Worm (Caenorhabditis elegans) whole organism, L1 larva: ENCODE data around the gene acl-2.

Experiments used
- C16A3.4 ChIP-seq: fragments of 150-350 bp; optimal IDR thresholded peaks from 2 replicates; lab custom pipeline; 2014; ENCODE audit warnings: missing biosample characterization, missing genetic modification characterization
- F16B12.6 ChIP-seq: fragments of 150-350 bp; optimal IDR thresholded peaks from 2 replicates; lab custom pipeline; 2014; ENCODE audit warnings: missing biosample characterization, missing genetic modification characterization
- aha-1 ChIP-seq: fragments of 150-350 bp; optimal IDR thresholded peaks from 2 replicates; lab custom pipeline; 2014; ENCODE audit warnings: missing biosample characterization, missing genetic modification characterization
- alr-1 ChIP-seq: fragments of 200-800 bp; sonication (Bioruptor generic); optimal IDR thresholded peaks from 2 replicates; lab custom pipeline; 2018; ENCODE audit warnings: borderline replicate concordance, mild to moderate bottlenecking, missing genetic modification characterization, missing compliant biosample characterization
- blmp-1 ChIP-seq: fragments of 150-350 bp; optimal IDR thresholded peaks from 2 replicates; lab custom pipeline; 2014; ENCODE audit warnings: missing biosample characterization, missing genetic modification characterization
- ceh-8 ChIP-seq: fragments of 200-800 bp; sonication (Bioruptor generic); optimal IDR thresholded peaks from 2 replicates; lab custom pipeline; 2018; ENCODE audit warnings: mild to moderate bottlenecking, missing genetic modification characterization, moderate library complexity, missing compliant biosample characterization
- ceh-82 ChIP-seq, 3 experiments: fragments of 150-350 bp in 1 of 3; sonication (generic microtip) in 2 of 3; optimal IDR thresholded peaks; 2 replicates each; lab custom pipeline; 2014 to 2017; ENCODE audit warnings: missing biosample characterization in 3 of 3, missing genetic modification characterization in 3 of 3
- ceh-90 ChIP-seq: sonication (generic microtip); optimal IDR thresholded peaks from 2 replicates; lab custom pipeline; 2016; ENCODE audit warnings: missing genetic modification characterization, missing compliant biosample characterization
- dpl-1 ChIP-seq, 3 experiments: fragments of 150-350 bp in 2 of 3; sonication (generic microtip) in 1 of 3; optimal IDR thresholded peaks; 2 replicates each; lab custom pipeline; 2014 to 2017; ENCODE audit warnings: missing biosample characterization in 3 of 3, missing genetic modification characterization in 3 of 3, missing genetic modification reagents in 3 of 3
- efl-1 ChIP-seq, 4 experiments: fragments of 150-350 bp; optimal IDR thresholded peaks in 3 of 4; peaks in 1 of 4; 1 replicate in 1 of 4; 2 replicates in 3 of 4; lab custom pipeline; 2014; ENCODE audit warnings: missing biosample characterization in 2 of 4, missing genetic modification characterization in 2 of 4, missing genetic modification reagents in 2 of 4
- efl-3 ChIP-seq: fragments of 200-800 bp; sonication (Bioruptor generic); optimal IDR thresholded peaks from 2 replicates; lab custom pipeline; 2018; ENCODE audit warnings: mild to moderate bottlenecking, missing genetic modification characterization, missing compliant biosample characterization
- egl-13 ChIP-seq: sonication (generic microtip); optimal IDR thresholded peaks from 2 replicates; lab custom pipeline; 2016; ENCODE audit warnings: missing genotype, missing genetic modification reagents, missing genetic modification characterization, missing compliant biosample characterization
- egl-27 ChIP-seq, 2 experiments: fragments of 150-350 bp in 1 of 2; sonication (generic microtip); optimal IDR thresholded peaks; 3 replicates each; lab custom pipeline; 2017 to 2018; ENCODE audit warnings: missing biosample characterization in 2 of 2, missing genetic modification characterization in 2 of 2, missing genetic modification reagents in 2 of 2
- elt-3 ChIP-seq, 6 experiments: fragments of 150-350 bp in 1 of 6; sonication (generic microtip); optimal IDR thresholded peaks; 2 replicates each; lab custom pipeline; 2017 to 2018; ENCODE audit warnings: missing biosample characterization in 6 of 6, missing genetic modification characterization in 6 of 6, inconsistent platforms in 1 of 6
- ets-5 ChIP-seq: fragments of 200-800 bp; sonication (Bioruptor generic); IDR thresholded peaks from 2 replicates; pipeline ENCODE4 v1.3.6; 2022; ENCODE audit warnings: missing genetic modification characterization, missing compliant biosample characterization
- fkh-10 ChIP-seq: sonication (generic microtip); optimal IDR thresholded peaks from 2 replicates; lab custom pipeline; 2017; ENCODE audit warnings: missing biosample characterization, missing genetic modification reagents, missing genetic modification characterization
- fkh-4 ChIP-seq: sonication (generic microtip); optimal IDR thresholded peaks from 2 replicates; lab custom pipeline; 2016; ENCODE audit warnings: missing compliant biosample characterization, missing genetic modification characterization, borderline replicate concordance
- fkh-8 ChIP-seq: sonication (generic microtip); optimal IDR thresholded peaks from 2 replicates; lab custom pipeline; 2016; ENCODE audit warnings: mild to moderate bottlenecking, missing genetic modification characterization, missing compliant biosample characterization
- fos-1 ChIP-seq: fragments of 150-350 bp; optimal IDR thresholded peaks from 2 replicates; lab custom pipeline; 2014; ENCODE audit warnings: missing biosample characterization, missing genetic modification characterization
- irx-1 ChIP-seq: sonication (generic microtip); optimal IDR thresholded peaks from 2 replicates; lab custom pipeline; 2016; ENCODE audit warnings: missing genetic modification characterization, missing compliant biosample characterization
- jun-1 ChIP-seq: fragments of 150-350 bp; optimal IDR thresholded peaks from 2 replicates; lab custom pipeline; 2014; ENCODE audit warnings: missing biosample characterization, missing genetic modification reagents, missing genetic modification characterization
- lin-13 ChIP-seq: fragments of 150-350 bp; optimal IDR thresholded peaks from 2 replicates; lab custom pipeline; 2014; ENCODE audit warnings: missing biosample characterization, missing genetic modification reagents, missing genetic modification characterization
- lin-14 ChIP-seq: fragments of 200-800 bp; sonication (Bioruptor generic); optimal IDR thresholded peaks from 2 replicates; lab custom pipeline; 2018; ENCODE audit warnings: mild to moderate bottlenecking, missing genetic modification characterization, moderate library complexity, missing compliant biosample characterization
- lin-35 ChIP-seq, 2 experiments: fragments of 150-350 bp; optimal IDR thresholded peaks; 2 replicates each; lab custom pipeline; 2014; ENCODE audit warnings: missing biosample characterization in 2 of 2, missing genetic modification characterization in 2 of 2, missing genetic modification reagents in 2 of 2
- lir-3 ChIP-seq: sonication (generic microtip); optimal IDR thresholded peaks from 2 replicates; lab custom pipeline; 2016; ENCODE audit warnings: mild to moderate bottlenecking, missing genetic modification characterization, moderate library complexity, missing compliant biosample characterization; ENCODE audit not compliant: poor library complexity
- lsy-2 ChIP-seq, 2 experiments: fragments of 150-350 bp; optimal IDR thresholded peaks; 2 replicates each; lab custom pipeline; 2014; ENCODE audit warnings: missing biosample characterization in 2 of 2, missing genetic modification characterization in 2 of 2
- mef-2 ChIP-seq: fragments of 150-350 bp; optimal IDR thresholded peaks from 2 replicates; lab custom pipeline; 2014; ENCODE audit warnings: missing biosample characterization, missing genetic modification characterization
- mep-1 ChIP-seq: fragments of 150-350 bp; optimal IDR thresholded peaks from 2 replicates; lab custom pipeline; 2014; ENCODE audit warnings: missing biosample characterization, missing genetic modification characterization
- nhr-11 ChIP-seq: fragments of 150-350 bp; optimal IDR thresholded peaks from 2 replicates; lab custom pipeline; 2014; ENCODE audit warnings: missing biosample characterization, missing genetic modification characterization
- nhr-19 ChIP-seq: fragments of 200-800 bp; sonication (Bioruptor generic); conservative IDR thresholded peaks from 2 replicates; pipeline ENCODE4 v1.3.6; 2022; ENCODE audit warnings: missing genetic modification characterization, missing compliant biosample characterization
- nhr-20 ChIP-seq: sonication (generic microtip); optimal IDR thresholded peaks from 2 replicates; lab custom pipeline; 2016; ENCODE audit warnings: mild to moderate bottlenecking, missing genetic modification characterization, missing compliant biosample characterization
- nhr-71 ChIP-seq: sonication (generic microtip); optimal IDR thresholded peaks from 2 replicates; lab custom pipeline; 2016; ENCODE audit warnings: mild to moderate bottlenecking, missing genetic modification characterization, moderate library complexity, missing compliant biosample characterization
- nhr-84 ChIP-seq: sonication (generic microtip); optimal IDR thresholded peaks from 2 replicates; lab custom pipeline; 2017; ENCODE audit warnings: missing biosample characterization, missing genetic modification characterization
- nhr-85 ChIP-seq: sonication (generic microtip); peaks from one replicate; lab custom pipeline; 2016; ENCODE audit warnings: missing genetic modification characterization, inconsistent platforms, missing compliant biosample characterization
- nhr-90 ChIP-seq: sonication (generic microtip); optimal IDR thresholded peaks from 2 replicates; lab custom pipeline; 2016; ENCODE audit warnings: mild to moderate bottlenecking, missing genetic modification characterization, missing compliant biosample characterization; ENCODE audit not compliant: poor library complexity
- pax-3 ChIP-seq: fragments of 200-800 bp; sonication (Bioruptor generic); optimal IDR thresholded peaks from 2 replicates; lab custom pipeline; 2018; ENCODE audit warnings: mild to moderate bottlenecking, missing genetic modification characterization, moderate library complexity, missing compliant biosample characterization
- pqm-1 ChIP-seq: sonication (generic microtip); optimal IDR thresholded peaks from 3 replicates; lab custom pipeline; 2017; ENCODE audit warnings: missing biosample characterization, missing genetic modification characterization
- rnt-1 ChIP-seq: sonication (generic microtip); optimal IDR thresholded peaks from 2 replicates; lab custom pipeline; 2016; ENCODE audit warnings: mild to moderate bottlenecking, missing genetic modification characterization, moderate library complexity, missing compliant biosample characterization
- snu-23 ChIP-seq: sonication (generic microtip); optimal IDR thresholded peaks from 2 replicates; lab custom pipeline; 2016; ENCODE audit warnings: missing genetic modification characterization, missing compliant biosample characterization
- swsn-7 ChIP-seq: sonication (generic microtip); optimal IDR thresholded peaks from 2 replicates; lab custom pipeline; 2016; ENCODE audit warnings: missing genetic modification characterization, missing compliant biosample characterization
- tbx-2 ChIP-seq: sonication (generic microtip); optimal IDR thresholded peaks from 2 replicates; lab custom pipeline; 2016; ENCODE audit warnings: missing genetic modification characterization, missing compliant biosample characterization
- tlp-1 ChIP-seq: fragments of 150-350 bp; optimal IDR thresholded peaks from 2 replicates; lab custom pipeline; 2014; ENCODE audit warnings: missing biosample characterization, missing genetic modification characterization
- unc-130 ChIP-seq: fragments of 150-350 bp; optimal IDR thresholded peaks from 2 replicates; lab custom pipeline; 2017; ENCODE audit warnings: missing biosample characterization, missing genetic modification characterization, inconsistent platforms
- unc-62 ChIP-seq: fragments of 150-350 bp; optimal IDR thresholded peaks from 2 replicates; lab custom pipeline; 2014; ENCODE audit warnings: missing biosample characterization, missing genetic modification reagents, missing genetic modification characterization
- unc-86 ChIP-seq: sonication (generic microtip); optimal IDR thresholded peaks from 2 replicates; lab custom pipeline; 2016; ENCODE audit warnings: missing genetic modification characterization, missing compliant biosample characterization
- xbp-1 ChIP-seq: sonication (generic microtip); optimal IDR thresholded peaks from 2 replicates; lab custom pipeline; 2016; ENCODE audit warnings: missing genetic modification characterization, missing compliant biosample characterization
- zag-1 ChIP-seq: fragments of 150-350 bp; optimal IDR thresholded peaks from 2 replicates; lab custom pipeline; 2014; ENCODE audit warnings: missing biosample characterization, missing genetic modification characterization
- zip-4 ChIP-seq: fragments of 200-800 bp; sonication (Bioruptor generic); optimal IDR thresholded peaks from 2 replicates; lab custom pipeline; 2018; ENCODE audit warnings: mild to moderate bottlenecking, missing genetic modification characterization, moderate library complexity, missing compliant biosample characterization
- ztf-4 ChIP-seq: fragments of 150-350 bp; optimal IDR thresholded peaks from 2 replicates; lab custom pipeline; 2014; ENCODE audit warnings: missing biosample characterization, missing genetic modification characterization

The acl-2 gene

DNA sequence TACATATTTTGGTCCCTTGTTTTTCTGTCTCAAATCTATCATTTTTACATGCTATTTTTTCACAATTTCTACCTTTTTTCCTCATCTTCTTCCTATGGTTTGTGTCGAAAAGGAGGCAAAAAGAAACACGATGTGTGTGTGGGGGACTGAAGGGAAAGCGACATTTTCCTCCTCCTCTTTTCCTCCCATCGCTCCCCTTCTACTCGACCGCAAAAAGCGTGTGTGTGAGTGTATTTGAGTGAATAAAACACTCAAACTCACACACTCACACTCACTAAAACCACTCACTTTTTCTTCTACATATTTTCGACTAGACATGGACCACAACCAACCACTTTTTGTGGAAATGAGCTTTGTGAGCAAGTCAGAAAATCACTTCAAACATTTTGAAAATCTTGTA lies 10.6 kb upstream of the acl-2 start (continued):
- TF ChIP-seq mep-1 (tag; lab: Kevin White, UChicago): peak; percentile 21
- no peak for TF ChIP-seq tbx-2 (tag; lab: Kevin White, UChicago)
- no peak for TF ChIP-seq efl-3
- no peak for TF ChIP-seq fkh-10
- no peak for TF ChIP-seq fkh-4 (tag; lab: Kevin White, UChicago)
- TF ChIP-seq nhr-20: peak; percentile 3
- no peak for TF ChIP-seq egl-13 (tag; lab: Kevin White, UChicago)
- no peak for TF ChIP-seq unc-62
- no peak for TF ChIP-seq nhr-84 (tag; lab: Kevin White, UChicago)
- no peak for TF ChIP-seq nhr-90 (tag; lab: Kevin White, UChicago)
- TF ChIP-seq tlp-1 (tag; lab: Kevin White, UChicago): no peak
- no peak for TF ChIP-seq lir-3 (tag; lab: Kevin White, UChicago)
- TF ChIP-seq zip-4 (GFP tag; lab: Kevin White, UChicago): no peak
- no peak for TF ChIP-seq ets-5
- TF ChIP-seq ceh-90: no peak
- no peak for TF ChIP-seq nhr-11
- TF ChIP-seq egl-27 (tag; optimal IDR thresholded peaks at IDR 0.05; lab: Kevin White, UChicago): no peak
- TF ChIP-seq lsy-2 (tag; optimal IDR thresholded peaks at IDR 0.05; lab: Kevin White, UChicago): peak; percentile 33 to 54
- peak; percentile 31 for TF ChIP-seq snu-23 (GFP tag; lab: Kevin White, UChicago)
- peak; percentile 22 for TF ChIP-seq swsn-7
- no peak for TF ChIP-seq jun-1 (tag; lab: Kevin White, UChicago)
- TF ChIP-seq unc-86 (tag; lab: Kevin White, UChicago): no peak
- no peak for TF ChIP-seq zag-1 (tag; lab: Kevin White, UChicago)
- no peak for TF ChIP-seq alr-1 (tag; lab: Kevin White, UChicago)
- TF ChIP-seq pax-3 (tag; lab: Kevin White, UChicago): no peak
- TF ChIP-seq ztf-4 (tag; lab: Kevin White, UChicago): no peak
- TF ChIP-seq fkh-8 (tag; lab: Kevin White, UChicago): peak; percentile 47
- no peak for TF ChIP-seq F16B12.6 (tag; lab: Kevin White, UChicago)
- TF ChIP-seq blmp-1 (tag; lab: Kevin White, UChicago): peak; percentile 3
- TF ChIP-seq pqm-1 (tag; lab: Kevin White, UChicago): no peak
- TF ChIP-seq mef-2 (tag; lab: Kevin White, UChicago): no peak

ce11 chrV:10039837-10040236 lies 8.9 kb upstream of the acl-2 start:
- peak; percentile 24 for TF ChIP-seq egl-13 (tag; lab: Kevin White, UChicago)
- TF ChIP-seq lin-13 (GFP tag; lab: Kevin White, UChicago): peak; percentile 33
- peak in 1 of 2 experiments; percentile 34 for TF ChIP-seq egl-27 (tag; optimal IDR thresholded peaks at IDR 0.05; lab: Kevin White, UChicago)
- no peak for TF ChIP-seq zag-1 (tag; lab: Kevin White, UChicago)
- peak; percentile 48 for TF ChIP-seq nhr-19 (GFP tag; lab: Robert Waterston, UW)
- TF ChIP-seq nhr-71 (tag; lab: Kevin White, UChicago): peak; percentile 78
- no peak for TF ChIP-seq aha-1 (tag; lab: Kevin White, UChicago)
- peak; percentile 2 for TF ChIP-seq F16B12.6 (tag; lab: Kevin White, UChicago)
- no peak for TF ChIP-seq pax-3 (tag; lab: Kevin White, UChicago)
- peak; percentile 78 for TF ChIP-seq mep-1 (tag; lab: Kevin White, UChicago)
- peak; percentile 63 for TF ChIP-seq ztf-4 (tag; lab: Kevin White, UChicago)
- TF ChIP-seq fos-1 (tag; lab: Kevin White, UChicago): peak; percentile 51
- TF ChIP-seq swsn-7: peak; percentile 66
- peak; percentile 4 to 30 (median 7) for TF ChIP-seq dpl-1 (GFP tag; optimal IDR thresholded peaks at IDR 0.05; lab: Kevin White, UChicago)
- peak; percentile 56 to 61 (median 57) for TF ChIP-seq ceh-82 (tag; optimal IDR thresholded peaks at IDR 0.05; lab: Kevin White, UChicago)
- TF ChIP-seq xbp-1 (tag; lab: Kevin White, UChicago): peak; percentile 26
- TF ChIP-seq irx-1: peak; percentile 1
- peak; percentile 28 for TF ChIP-seq C16A3.4
- peak; percentile 25 for TF ChIP-seq ceh-8 (GFP tag; lab: Kevin White, UChicago)
- TF ChIP-seq efl-1 (optimal IDR thresholded peaks at IDR 0.05; lab: Kevin White, UChicago): peak; percentile 62 to 69
- TF ChIP-seq efl-1 (GFP tag; optimal IDR thresholded peaks at IDR 0.05 in 1 of 2; lab: Kevin White, UChicago): no peak
- TF ChIP-seq snu-23 (GFP tag; lab: Kevin White, UChicago): peak; percentile 75
- TF ChIP-seq lin-14 (GFP tag; lab: Kevin White, UChicago): peak; percentile 79
- TF ChIP-seq blmp-1 (tag; lab: Kevin White, UChicago): peak; percentile 91
- no peak for TF ChIP-seq unc-130
- no peak for TF ChIP-seq lir-3 (tag; lab: Kevin White, UChicago)
- TF ChIP-seq nhr-85: peak; percentile 73
- TF ChIP-seq lsy-2 (tag; optimal IDR thresholded peaks at IDR 0.05; lab: Kevin White, UChicago): peak; percentile 64 to 91
- peak; percentile 61 to 64 for TF ChIP-seq lin-35 (GFP tag; optimal IDR thresholded peaks at IDR 0.05; lab: Kevin White, UChicago)
- peak; percentile 45 for TF ChIP-seq rnt-1 (tag; lab: Kevin White, UChicago)
- no peak for TF ChIP-seq ceh-90
- peak in 3 of 6 experiments; percentile 7 to 49 (median 41) for TF ChIP-seq elt-3 (tag; optimal IDR thresholded peaks at IDR 0.05; lab: Kevin White, UChicago)
